Fruit fly (Drosophila melanogaster): ENCODE data around the gene GlcAT-S.
A peak's percentile ranks its signal among the peaks of the same experiment; 100 is the strongest.

Gene GlcAT-S

DNA sequence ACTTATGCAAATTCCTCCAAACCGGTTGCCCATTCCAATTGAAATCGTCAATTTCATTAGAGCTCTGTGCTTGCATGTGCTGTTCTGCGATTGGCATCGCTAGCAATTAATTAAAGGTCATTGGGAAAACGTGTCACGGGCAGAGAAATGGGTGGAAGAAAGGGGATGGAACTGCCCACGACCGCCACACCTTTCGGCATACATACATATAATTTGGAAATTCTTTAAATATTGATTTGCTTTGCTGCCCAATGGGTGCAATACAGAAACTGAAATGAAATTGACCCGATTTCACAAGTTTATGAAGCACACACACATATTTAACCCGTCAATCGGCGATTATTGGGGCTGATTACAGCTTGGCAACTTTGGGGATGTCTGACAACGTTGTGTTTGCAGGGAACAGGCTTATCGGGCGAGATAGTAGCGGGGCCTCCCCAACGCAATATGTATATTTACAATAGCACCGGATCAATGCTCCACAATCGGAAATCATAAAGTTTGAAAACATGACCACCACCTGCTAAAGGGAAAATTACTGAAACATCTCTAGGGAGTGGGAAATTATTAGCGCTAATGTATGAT is 1.5 kb upstream of the GlcAT-S start (continued):
- TF ChIP-seq CG14860 (GFP tag; IDR thresholded peaks at IDR 0.05; ENCODE audit: partially characterized antibody) = no peak
- TF ChIP-seq insv (GFP tag; optimal IDR thresholded peaks at IDR 0.05) = no peak
- TF ChIP-seq CG18764 (GFP tag; optimal IDR thresholded peaks at IDR 0.05) = no peak
- no peak for TF ChIP-seq pros (GFP tag; optimal IDR thresholded peaks at IDR 0.05)
- TF ChIP-seq maf-S (GFP tag; optimal IDR thresholded peaks at IDR 0.05) = no peak
- TF ChIP-seq Gsc (GFP tag; IDR thresholded peaks at IDR 0.05) = no peak
- no peak for TF ChIP-seq dysf (GFP tag; IDR thresholded peaks at IDR 0.05)
- peak; percentile 58 for TF ChIP-seq grn (GFP tag; optimal IDR thresholded peaks at IDR 0.05)
- TF ChIP-seq CG15011 (GFP tag; optimal IDR thresholded peaks at IDR 0.05) = no peak
- no peak for TF ChIP-seq CG12219 (GFP tag; optimal IDR thresholded peaks at IDR 0.05)
- no peak for TF ChIP-seq luna (GFP tag; optimal IDR thresholded peaks at IDR 0.05)
- TF ChIP-seq gem (tag; optimal IDR thresholded peaks at IDR 0.05) = no peak
- peak; percentile 83 for TF ChIP-seq sug (tag; optimal IDR thresholded peaks at IDR 0.05)
- TF ChIP-seq ci (GFP tag; IDR thresholded peaks at IDR 0.05) = peak; percentile 42; the same call in 1 of the 3 replicates
- no peak for TF ChIP-seq CG13894 (tag; optimal IDR thresholded peaks at IDR 0.05)
- TF ChIP-seq ab (GFP tag; optimal IDR thresholded peaks at IDR 0.05) = no peak
- TF ChIP-seq CG18476 (GFP tag; optimal IDR thresholded peaks at IDR 0.05) = no peak
- no peak for TF ChIP-seq dpn (GFP tag; optimal IDR thresholded peaks at IDR 0.05)
- no peak for TF ChIP-seq Atf-2 (GFP tag; optimal IDR thresholded peaks at IDR 0.05)
- TF ChIP-seq Mes4 (GFP tag; optimal IDR thresholded peaks at IDR 0.05) = no peak
- no peak for TF ChIP-seq nau (GFP tag; optimal IDR thresholded peaks at IDR 0.05)
- no peak for TF ChIP-seq CG12744 (GFP tag; optimal IDR thresholded peaks at IDR 0.05)
- no peak for TF ChIP-seq ham (GFP tag; IDR thresholded peaks at IDR 0.05)
- no peak for TF ChIP-seq chn (GFP tag; optimal IDR thresholded peaks at IDR 0.05)
- TF ChIP-seq HLH54F (GFP tag; optimal IDR thresholded peaks at IDR 0.05) = no peak
- TF ChIP-seq esg (GFP tag; conservative IDR thresholded peaks at IDR 0.05) = no peak
- TF ChIP-seq HLHmδ (GFP tag; optimal IDR thresholded peaks at IDR 0.05) = no peak
- no peak for TF ChIP-seq Ssrp (tag; optimal IDR thresholded peaks at IDR 0.05)
- TF ChIP-seq CG31365 (tag; optimal IDR thresholded peaks at IDR 0.05) = no peak
- TF ChIP-seq fru (optimal IDR thresholded peaks at IDR 0.05) = no peak
- TF ChIP-seq CG6272 (GFP tag; IDR thresholded peaks at IDR 0.05) = no peak
- TF ChIP-seq dan (GFP tag; IDR thresholded peaks at IDR 0.05) = no peak
- TF ChIP-seq CG1602 (GFP tag; optimal IDR thresholded peaks at IDR 0.05) = no peak
- no peak for TF ChIP-seq tin (GFP tag; optimal IDR thresholded peaks at IDR 0.05)
- TF ChIP-seq Ada2b (GFP tag; IDR thresholded peaks at IDR 0.05) = no peak
- no peak for TF ChIP-seq gcm (GFP tag; optimal IDR thresholded peaks at IDR 0.05)
- TF ChIP-seq Atf6 (GFP tag; IDR thresholded peaks at IDR 0.05) = 0 out of 2 replicates have a peak, but pooled peaks have one; percentile 10
- TF ChIP-seq CG6683 (GFP tag; optimal IDR thresholded peaks at IDR 0.05) = no peak
- no peak for TF ChIP-seq h (optimal IDR thresholded peaks at IDR 0.05)
- no peak for TF ChIP-seq CG8388 (GFP tag; optimal IDR thresholded peaks at IDR 0.05)
- no peak for TF ChIP-seq CG2875 (GFP tag; optimal IDR thresholded peaks at IDR 0.05)
- TF ChIP-seq run (tag; optimal IDR thresholded peaks at IDR 0.05) = no peak
- TF ChIP-seq pb (GFP tag; optimal IDR thresholded peaks at IDR 0.05) = no peak
- TF ChIP-seq CG13424 (tag; optimal IDR thresholded peaks at IDR 0.05) = no peak
- no peak for TF ChIP-seq Sin3A (optimal IDR thresholded peaks at IDR 0.05)
- peak; percentile 77 for TF ChIP-seq mirr (GFP tag; optimal IDR thresholded peaks at IDR 0.05)
- no peak for TF ChIP-seq CG4282 (GFP tag; optimal IDR thresholded peaks at IDR 0.05)
- no peak for TF ChIP-seq CG17802 (tag; optimal IDR thresholded peaks at IDR 0.05)
- TF ChIP-seq CG4730 (GFP tag; IDR thresholded peaks at IDR 0.05) = no peak
- no peak for TF ChIP-seq CG10654 (GFP tag; optimal IDR thresholded peaks at IDR 0.05)
- TF ChIP-seq Spps (tag; optimal IDR thresholded peaks at IDR 0.05) = no peak
- TF ChIP-seq MBD-R2 (GFP tag; IDR thresholded peaks at IDR 0.05) = no peak
- peak; percentile 57 for TF ChIP-seq CG34376 (GFP tag; optimal IDR thresholded peaks at IDR 0.05)

Data from whole organism, embryonic.